Worm (Caenorhabditis elegans) whole organism, early embryonic: ENCODE measurements around the gene Y73F8A.15.

ENCODE experiments used
- aly-1 ChIP-seq: sonication (generic microtip); optimal IDR thresholded peaks from 2 replicates; lab custom pipeline; 2016; ENCODE audit warnings: missing genetic modification characterization, missing compliant biosample characterization
- ama-1 ChIP-seq: fragments of 150-350 bp; optimal IDR thresholded peaks from 2 replicates; lab custom pipeline; 2014
- hnd-1 ChIP-seq: sonication (generic microtip); optimal IDR thresholded peaks from 2 replicates; lab custom pipeline; 2016; ENCODE audit warnings: missing genetic modification characterization, missing compliant biosample characterization
- pes-1 ChIP-seq: fragments of 200-800 bp; sonication (Bioruptor generic); IDR thresholded peaks from 2 replicates; pipeline ENCODE4 v1.3.6; 2022; ENCODE audit warnings: missing genetic modification reagents, missing genetic modification characterization, missing compliant biosample characterization
- sea-1 ChIP-seq: fragments of 200-800 bp; sonication (Bioruptor generic); conservative IDR thresholded peaks from 2 replicates; pipeline ENCODE4 v1.3.6; 2022; ENCODE audit warnings: missing genetic modification characterization, missing compliant biosample characterization
- tbx-37 ChIP-seq: fragments of 200-800 bp; sonication (Bioruptor generic); conservative IDR thresholded peaks from 2 replicates; pipeline ENCODE4 v1.3.6; 2022; ENCODE audit warnings: missing genetic modification reagents, missing genetic modification characterization, missing compliant biosample characterization
- tra-4 ChIP-seq: sonication (generic microtip); optimal IDR thresholded peaks from 2 replicates; lab custom pipeline; 2017; ENCODE audit warnings: missing genetic modification characterization, missing compliant biosample characterization

DNA sequence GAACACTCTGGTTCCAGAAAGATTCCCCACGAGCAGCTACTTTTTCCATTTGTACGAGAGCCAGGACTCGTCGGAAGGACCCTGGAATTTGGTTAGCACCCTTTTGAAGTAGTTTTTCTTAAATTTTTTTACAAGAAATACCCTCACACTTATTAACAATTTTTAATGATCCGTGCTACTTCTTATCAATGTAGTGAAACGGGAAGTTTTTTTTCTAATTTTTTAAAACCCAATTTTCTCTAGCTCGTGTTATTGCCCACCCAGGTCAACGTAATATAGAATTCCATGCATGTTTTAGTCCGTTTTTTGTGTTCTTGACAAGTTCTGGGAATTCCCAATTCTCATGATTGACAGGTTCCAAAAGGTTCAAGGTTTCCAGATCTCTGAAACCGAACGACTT is 40.5 kb downstream of the Y73F8A.15 start:
- TF ChIP-seq ama-1 (lab: Kevin White, UChicago) (no peak), tbx-37 (GFP tag; lab: Robert Waterston, UW) (no peak), hnd-1 (tag; lab: Kevin White, UChicago) (no peak), aly-1 (no peak), tra-4 (tag; lab: Kevin White, UChicago) (no peak), pes-1 (GFP tag; lab: Robert Waterston, UW) (no peak), sea-1 (GFP tag; lab: Robert Waterston, UW) (no peak)
